Worm (Caenorhabditis elegans) whole organism, L4 larva: Measurements from ENCODE around the gene srh-255.

Experiments used
- F26F4.8 ChIP-seq: fragments of 200-800 bp; sonication (Bioruptor generic); conservative IDR thresholded peaks from 2 replicates; pipeline ENCODE4 v1.3.6; 2022; ENCODE audit warnings: missing genetic modification characterization, missing compliant biosample characterization
- R02D3.7 ChIP-seq: fragments of 150-350 bp; sonication (generic microtip); optimal IDR thresholded peaks from 3 replicates; lab custom pipeline; 2014; ENCODE audit warnings: missing biosample characterization, missing genetic modification characterization
- ces-1 ChIP-seq: fragments of 150-350 bp; sonication (generic microtip); optimal IDR thresholded peaks from 4 replicates; lab custom pipeline; 2014; ENCODE audit warnings: missing biosample characterization, missing genetic modification reagents, missing genetic modification characterization
- fos-1 ChIP-seq: fragments of 150-350 bp; optimal IDR thresholded peaks from 2 replicates; lab custom pipeline; 2014; ENCODE audit warnings: missing biosample characterization, missing genetic modification characterization
- lin-39 ChIP-seq: fragments of 150-350 bp; optimal IDR thresholded peaks from 2 replicates; lab custom pipeline; 2014; ENCODE audit warnings: missing biosample characterization, missing genetic modification reagents, missing genetic modification characterization
- lir-3 ChIP-seq: sonication (generic microtip); optimal IDR thresholded peaks from 2 replicates; lab custom pipeline; 2016; ENCODE audit warnings: mild to moderate bottlenecking, missing genetic modification characterization, missing compliant biosample characterization
- lsy-2 ChIP-seq, 2 experiments: fragments of 150-350 bp in 1 of 2; sonication (generic microtip) in 1 of 2; optimal IDR thresholded peaks; 2 replicates each; lab custom pipeline; 2014 to 2017; ENCODE audit warnings: missing biosample characterization in 2 of 2, missing genetic modification characterization in 2 of 2
- mxl-3 ChIP-seq: fragments of 200-800 bp; sonication (Bioruptor generic); optimal IDR thresholded peaks from 2 replicates; lab custom pipeline; 2018; ENCODE audit warnings: mild to moderate bottlenecking, missing genetic modification characterization, missing compliant biosample characterization
- nhr-41 ChIP-seq: fragments of 200-800 bp; sonication (Bioruptor generic); IDR thresholded peaks from 2 replicates; pipeline ENCODE4 v1.3.6; 2022; ENCODE audit warnings: missing genetic modification reagents, missing genetic modification characterization, missing compliant biosample characterization
- pha-4 ChIP-seq, 2 experiments: fragments of 150-350 bp in 1 of 2; fragments of 200-800 bp in 1 of 2; sonication (Bioruptor generic) in 1 of 2; IDR thresholded peaks in 1 of 2; optimal IDR thresholded peaks in 1 of 2; 2 replicates each; pipeline versions ENCODE4 v1.3.6 to Lab custom; 2014 to 2022; ENCODE audit warnings: missing genetic modification characterization in 2 of 2, missing genetic modification reagents in 2 of 2, missing biosample characterization in 1 of 2, missing compliant biosample characterization in 1 of 2
- snpc-4 ChIP-seq: fragments of 150-350 bp; optimal IDR thresholded peaks from 2 replicates; lab custom pipeline; 2014; ENCODE audit warnings: missing biosample characterization, missing genetic modification characterization
- unc-39 ChIP-seq: sonication (generic microtip); optimal IDR thresholded peaks from 2 replicates; lab custom pipeline; 2017; ENCODE audit warnings: missing biosample characterization, missing genetic modification characterization
- zag-1 ChIP-seq: fragments of 150-350 bp; optimal IDR thresholded peaks from 2 replicates; lab custom pipeline; 2014; ENCODE audit warnings: missing biosample characterization, missing genetic modification characterization

ce11 chrV:17071578-17071977 lies 6.8 kb downstream of the srh-255 start, which contains the start of gene srbc-14:
- no peak for TF ChIP-seq lir-3
- no peak for TF ChIP-seq mxl-3
- no peak for TF ChIP-seq fos-1
- TF ChIP-seq ces-1 = no peak
- no peak for TF ChIP-seq lin-39
- TF ChIP-seq F26F4.8 (GFP tag; lab: Robert Waterston, UW) = no peak
- TF ChIP-seq unc-39 (tag; lab: Kevin White, UChicago) = no peak
- no peak for TF ChIP-seq zag-1
- TF ChIP-seq snpc-4 = no peak
- no peak for TF ChIP-seq pha-4 (GFP tag; IDR thresholded peaks at IDR 0.05; lab: Robert Waterston, UW)
- no peak for TF ChIP-seq pha-4 (tag; optimal IDR thresholded peaks at IDR 0.05; lab: Kevin White, UChicago)
- TF ChIP-seq lsy-2 (tag; optimal IDR thresholded peaks at IDR 0.05; lab: Kevin White, UChicago) = no peak
- TF ChIP-seq nhr-41 (GFP tag; lab: Robert Waterston, UW) = no peak
- no peak for TF ChIP-seq R02D3.7
